Fruit fly (Drosophila melanogaster): ENCODE results near the gene CG13606.

Gene CG13606

DNA sequence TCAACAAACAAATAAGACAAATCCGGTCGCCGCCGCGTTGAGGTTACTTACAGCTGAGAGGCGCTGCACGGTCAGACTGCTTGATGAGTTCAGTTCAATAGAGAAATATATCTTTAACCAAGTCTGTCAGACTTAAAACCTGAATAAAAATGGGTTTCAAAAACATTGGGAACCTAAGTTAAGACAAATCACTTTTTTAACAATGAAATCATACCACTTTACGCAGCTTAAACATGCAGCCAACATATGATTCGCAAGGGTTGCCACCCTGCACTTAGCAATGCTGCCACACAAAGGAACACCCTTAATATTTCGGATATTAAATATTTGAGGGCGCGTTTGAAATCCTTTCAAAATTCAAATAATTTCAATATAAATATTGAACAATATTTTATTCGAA, 16.2 kb downstream of the CG13606 start, which contains the start of gene CG5515 (continued):
- TF ChIP-seq disco-r (GFP tag; optimal IDR thresholded peaks at IDR 0.05), result peak; percentile 57
- TF ChIP-seq Abd-B (GFP tag; optimal IDR thresholded peaks at IDR 0.05), result peak; percentile 72
- TF ChIP-seq CG7987 (GFP tag; optimal IDR thresholded peaks at IDR 0.05), result peak; percentile 9
- TF ChIP-seq CG33213 (GFP tag; optimal IDR thresholded peaks at IDR 0.05), result peak; percentile 74
- peak; percentile 50 for TF ChIP-seq ap (GFP tag; IDR thresholded peaks at IDR 0.05)
- TF ChIP-seq seq (GFP tag; IDR thresholded peaks at IDR 0.05), result no peak
- no peak for TF ChIP-seq CG6854 (GFP tag; optimal IDR thresholded peaks at IDR 0.05)
- peak; percentile 44 for TF ChIP-seq CG3995 (GFP tag; optimal IDR thresholded peaks at IDR 0.05)
- peak; percentile 64; the same call in 1 of the 2 replicates for TF ChIP-seq Taf1 (GFP tag; IDR thresholded peaks at IDR 0.05)
- TF ChIP-seq CG8281 (tag; optimal IDR thresholded peaks at IDR 0.05), result no peak
- peak; percentile 68 for TF ChIP-seq CG4424 (GFP tag; optimal IDR thresholded peaks at IDR 0.05)
- peak; percentile 85 for TF ChIP-seq CG12391 (tag; optimal IDR thresholded peaks at IDR 0.05)
- TF ChIP-seq CG11093 (GFP tag; IDR thresholded peaks at IDR 0.05), result peak; percentile 51; the same call in 1 of the 3 replicates
- TF ChIP-seq Ets65A (GFP tag), result peak; percentile 97
- TF ChIP-seq tin (GFP tag; optimal IDR thresholded peaks at IDR 0.05), result peak; percentile 72
- TF ChIP-seq Scr (GFP tag; IDR thresholded peaks at IDR 0.05; ENCODE audit: partially characterized antibody), result peak; percentile 61
- peak in 1 of 3 experiments; percentile 84 for TF ChIP-seq lola (GFP tag; optimal IDR thresholded peaks at IDR 0.05)
- peak; percentile 73 for TF ChIP-seq nerfin-1 (tag; optimal IDR thresholded peaks at IDR 0.05)
- TF ChIP-seq jumu (GFP tag; optimal IDR thresholded peaks at IDR 0.05), result peak; percentile 43
- peak; percentile 29 for TF ChIP-seq NK7.1 (GFP tag; optimal IDR thresholded peaks at IDR 0.05)
- TF ChIP-seq Side (GFP tag; optimal IDR thresholded peaks at IDR 0.05), result peak; percentile 62
- TF ChIP-seq Dip3 (GFP tag; optimal IDR thresholded peaks at IDR 0.05), result peak; percentile 86
- TF ChIP-seq salm (tag; optimal IDR thresholded peaks at IDR 0.05), result no peak
- peak; percentile 51; the same call in 1 of the 2 replicates for TF ChIP-seq klu (GFP tag; IDR thresholded peaks at IDR 0.05)
- TF ChIP-seq CG12769 (tag; optimal IDR thresholded peaks at IDR 0.05), result peak; percentile 75
- TF ChIP-seq emc (GFP tag; optimal IDR thresholded peaks at IDR 0.05), result peak; percentile 51
- peak; percentile 76 for TF ChIP-seq Mes4 (GFP tag; optimal IDR thresholded peaks at IDR 0.05)
- TF ChIP-seq Pdp1 (GFP tag; optimal IDR thresholded peaks at IDR 0.05), result peak; percentile 75 to 77
- 0 out of 2 replicates have a peak, but pooled peaks have one; percentile 9 for TF ChIP-seq cas (GFP tag; IDR thresholded peaks at IDR 0.05)
- peak; percentile 86 for TF ChIP-seq CG1603 (tag; optimal IDR thresholded peaks at IDR 0.05)
- TF ChIP-seq Sin3A (optimal IDR thresholded peaks at IDR 0.05), result peak; percentile 54
- TF ChIP-seq CG7786 (GFP tag; optimal IDR thresholded peaks at IDR 0.05), result peak; percentile 80
- peak; percentile 76; the same call in 2 of the 3 replicates for TF ChIP-seq croc (GFP tag; conservative IDR thresholded peaks at IDR 0.05)
- peak; percentile 78 for TF ChIP-seq CG11247 (GFP tag; IDR thresholded peaks at IDR 0.05)
- TF ChIP-seq CG31365 (tag; optimal IDR thresholded peaks at IDR 0.05), result no peak
- TF ChIP-seq Six4 (GFP tag; optimal IDR thresholded peaks at IDR 0.05), result peak; percentile 43
- peak; percentile 46 for TF ChIP-seq CG9797 (GFP tag; optimal IDR thresholded peaks at IDR 0.05)
- TF ChIP-seq trh (GFP tag; optimal IDR thresholded peaks at IDR 0.05), result peak; percentile 61
- TF ChIP-seq bbx (GFP tag; IDR thresholded peaks at IDR 0.05; ENCODE audit: partially characterized antibody), result peak; percentile 53; the same call in 1 of the 2 replicates
- no peak for TF ChIP-seq Elba2 (GFP tag; optimal IDR thresholded peaks at IDR 0.05)
- TF ChIP-seq Rx (GFP tag; IDR thresholded peaks at IDR 0.05), result peak; percentile 70
- TF ChIP-seq CG1792 (GFP tag; optimal IDR thresholded peaks at IDR 0.05), result peak; percentile 97
- TF ChIP-seq D (optimal IDR thresholded peaks at IDR 0.05), result no peak
- peak; percentile 30 for TF ChIP-seq D (GFP tag; optimal IDR thresholded peaks at IDR 0.05)
- TF ChIP-seq CG10543 (GFP tag; optimal IDR thresholded peaks at IDR 0.05), result peak; percentile 54
- TF ChIP-seq Xbp1 (GFP tag; optimal IDR thresholded peaks at IDR 0.05), result peak; percentile 90
- TF ChIP-seq chif (GFP tag; optimal IDR thresholded peaks at IDR 0.05), result peak; percentile 73 to 79
- TF ChIP-seq ttk (GFP tag; IDR thresholded peaks at IDR 0.05), result peak; percentile 79
- TF ChIP-seq chinmo (GFP tag; IDR thresholded peaks at IDR 0.05; ENCODE audit: partially characterized antibody), result 0 out of 4 replicates have a peak, but pooled peaks have one; percentile 30
- peak; percentile 36 for TF ChIP-seq CG30431 (GFP tag; optimal IDR thresholded peaks at IDR 0.05)
- no peak for TF ChIP-seq insv (GFP tag; optimal IDR thresholded peaks at IDR 0.05)

Measured in whole organism, embryonic.